Fruit fly (Drosophila melanogaster) whole organism, prepupa: ENCODE data around the gene cpo.

Source experiments
- Blimp-1 ChIP-seq: fragments of 200-800 bp; sonication (Bioruptor generic); optimal IDR thresholded peaks from 3 replicates; lab custom pipeline; 2017; ENCODE audit warnings: missing biosample characterization, missing genetic modification characterization, mild to moderate bottlenecking, moderate library complexity, missing genetic modification reagents
- CG10631 ChIP-seq: fragments of 200-800 bp; sonication (Bioruptor generic); optimal IDR thresholded peaks from 2 replicates; lab custom pipeline; 2016; ENCODE audit warnings: missing biosample characterization, missing genetic modification characterization
- CG10669 ChIP-seq: fragments of 200-800 bp; sonication (Bioruptor generic); optimal IDR thresholded peaks from 3 replicates; lab custom pipeline; 2018; ENCODE audit warnings: missing biosample characterization, mild to moderate bottlenecking, missing genetic modification characterization, moderate library complexity
- CG11294 ChIP-seq: fragments of 200-800 bp; sonication (Bioruptor generic); IDR thresholded peaks from 2 replicates; pipeline ENCODE4 v1.3.6; 2022; ENCODE audit warnings: missing biosample characterization, missing genetic modification characterization
- CG11902 ChIP-seq: fragments of 200-800 bp; sonication (Bioruptor generic); optimal IDR thresholded peaks from 3 replicates; lab custom pipeline; 2016; ENCODE audit warnings: missing biosample characterization, missing genetic modification characterization
- CG15336 ChIP-seq: fragments of 200-800 bp; sonication (Bioruptor generic); IDR thresholded peaks from 2 replicates; pipeline ENCODE4 v1.3.6; 2022; ENCODE audit warnings: missing biosample characterization, missing genetic modification characterization
- CG16779 ChIP-seq: fragments of 200-800 bp; sonication (Bioruptor generic); optimal IDR thresholded peaks from 3 replicates; lab custom pipeline; 2017; ENCODE audit warnings: missing biosample characterization, mild to moderate bottlenecking, missing genetic modification characterization
- CG3032 ChIP-seq: fragments of 200-800 bp; optimal IDR thresholded peaks from 2 replicates; lab custom pipeline; 2019; ENCODE audit warnings: missing biosample characterization, mild to moderate bottlenecking, missing genetic modification characterization, moderate library complexity
- CG31627 ChIP-seq: fragments of 200-800 bp; sonication (Bioruptor generic); optimal IDR thresholded peaks from 3 replicates; lab custom pipeline; 2016; ENCODE audit warnings: missing biosample characterization, missing genetic modification characterization
- CG34406 ChIP-seq: fragments of 200-800 bp; sonication (Bioruptor generic); optimal IDR thresholded peaks from 3 replicates; lab custom pipeline; 2016; ENCODE audit warnings: missing biosample characterization, missing genetic modification characterization
- CG3919 ChIP-seq: fragments of 200-800 bp; sonication (Bioruptor generic); optimal IDR thresholded peaks from 3 replicates; lab custom pipeline; 2016; ENCODE audit warnings: missing biosample characterization, missing genetic modification characterization
- CG4318 ChIP-seq: fragments of 200-800 bp; sonication (Bioruptor generic); optimal IDR thresholded peaks from 3 replicates; lab custom pipeline; 2017; ENCODE audit warnings: missing biosample characterization, mild to moderate bottlenecking, missing genetic modification characterization
- CG6808 ChIP-seq: fragments of 200-800 bp; sonication (Bioruptor generic); optimal IDR thresholded peaks from 3 replicates; lab custom pipeline; 2017; ENCODE audit warnings: missing biosample characterization, missing genetic modification characterization, mild to moderate bottlenecking, moderate library complexity, missing genetic modification reagents
- CG6854 ChIP-seq: fragments of 200-800 bp; sonication (Bioruptor generic); optimal IDR thresholded peaks from 2 replicates; lab custom pipeline; 2017; ENCODE audit warnings: missing biosample characterization, mild to moderate bottlenecking, missing genetic modification characterization
- CG8119 ChIP-seq: fragments of 200-800 bp; sonication (Bioruptor generic); IDR thresholded peaks from 3 replicates; pipeline ENCODE4 v1.3.6; 2022; ENCODE audit warnings: missing biosample characterization, missing genetic modification characterization
- CG8632 ChIP-seq: fragments of 200-800 bp; sonication (Bioruptor generic); optimal IDR thresholded peaks from 3 replicates; lab custom pipeline; 2016; ENCODE audit warnings: missing biosample characterization, missing genetic modification characterization
- Eip75B ChIP-seq: fragments of 200-800 bp; sonication (Bioruptor generic); optimal IDR thresholded peaks from 3 replicates; lab custom pipeline; 2016; ENCODE audit warnings: missing biosample characterization, missing genetic modification characterization
- Eip78C ChIP-seq: fragments of 200-800 bp; sonication (Bioruptor generic); peaks from one replicate; lab custom pipeline; 2016; ENCODE audit warnings: missing biosample characterization, missing genetic modification characterization
- Eip93F ChIP-seq: fragments of 200-800 bp; sonication (Bioruptor generic); optimal IDR thresholded peaks from 2 replicates; lab custom pipeline; 2016; ENCODE audit warnings: missing biosample characterization, mild to moderate bottlenecking, missing genetic modification characterization
- Ets21C ChIP-seq: fragments of 200-800 bp; sonication (Bioruptor generic); optimal IDR thresholded peaks from 3 replicates; lab custom pipeline; 2016; ENCODE audit warnings: missing biosample characterization, missing genetic modification characterization
- Gug ChIP-seq: fragments of 200-800 bp; sonication (Bioruptor generic); IDR thresholded peaks from 2 replicates; pipeline ENCODE4 v1.3.6; 2022; ENCODE audit warnings: missing biosample characterization, missing genetic modification characterization
- Hr4 ChIP-seq: fragments of 200-800 bp; sonication (Bioruptor generic); optimal IDR thresholded peaks from 3 replicates; lab custom pipeline; 2016; ENCODE audit warnings: missing biosample characterization, missing genetic modification characterization
- OdsH ChIP-seq: fragments of 200-800 bp; sonication (Bioruptor generic); optimal IDR thresholded peaks from 3 replicates; lab custom pipeline; 2016; ENCODE audit warnings: missing biosample characterization, missing genetic modification characterization
- Smox ChIP-seq: fragments of 200-800 bp; sonication (Bioruptor generic); optimal IDR thresholded peaks from 3 replicates; lab custom pipeline; 2016; ENCODE audit warnings: missing biosample characterization, missing genetic modification characterization
- Sox102F ChIP-seq: fragments of 200-800 bp; sonication (Bioruptor generic); optimal IDR thresholded peaks from 2 replicates; lab custom pipeline; 2016; ENCODE audit warnings: missing biosample characterization, mild to moderate bottlenecking, missing genetic modification characterization
- Sox15 ChIP-seq: fragments of 200-800 bp; sonication (Bioruptor generic); optimal IDR thresholded peaks from 3 replicates; lab custom pipeline; 2016; ENCODE audit warnings: missing biosample characterization, missing genetic modification characterization
- dac ChIP-seq: fragments of 200-800 bp; sonication (Bioruptor generic); optimal IDR thresholded peaks from 2 replicates; lab custom pipeline; 2017; ENCODE audit warnings: missing biosample characterization, mild to moderate bottlenecking, missing genetic modification characterization
- dsx ChIP-seq: fragments of 200-800 bp; optimal IDR thresholded peaks from 3 replicates; lab custom pipeline; 2019; ENCODE audit warnings: missing biosample characterization, mild to moderate bottlenecking, missing genetic modification characterization, moderate library complexity; ENCODE audit not compliant: poor library complexity, severe bottlenecking
- eg ChIP-seq: fragments of 200-800 bp; sonication (Bioruptor generic); IDR thresholded peaks from 3 replicates; pipeline ENCODE4 v1.3.6; 2022; ENCODE audit warnings: missing biosample characterization, missing genetic modification characterization
- fkh ChIP-seq: fragments of 200-800 bp; sonication (Bioruptor generic); optimal IDR thresholded peaks from 3 replicates; lab custom pipeline; 2017; ENCODE audit warnings: missing biosample characterization, mild to moderate bottlenecking, missing genetic modification characterization, moderate library complexity
- lz ChIP-seq: fragments of 200-800 bp; sonication (Bioruptor generic); optimal IDR thresholded peaks from 3 replicates; lab custom pipeline; 2016; ENCODE audit warnings: missing biosample characterization, missing genetic modification characterization
- net ChIP-seq: fragments of 200-800 bp; sonication (Bioruptor generic); optimal IDR thresholded peaks from 3 replicates; lab custom pipeline; 2016; ENCODE audit warnings: missing biosample characterization, missing genetic modification characterization
- ss ChIP-seq, 2 experiments: fragments of 200-800 bp; sonication (Bioruptor generic); optimal IDR thresholded peaks; 2 replicates in 1 of 2; 3 replicates in 1 of 2; lab custom pipeline; 2017 to 2018; ENCODE audit warnings: mild to moderate bottlenecking in 2 of 2, missing biosample characterization in 2 of 2, missing genetic modification characterization in 2 of 2, moderate library complexity in 1 of 2
- svp ChIP-seq: fragments of 200-800 bp; sonication (Bioruptor generic); peaks from one replicate; lab custom pipeline; 2016; ENCODE audit warnings: missing biosample characterization, missing genetic modification characterization
- topi ChIP-seq: fragments of 200-800 bp; sonication (Bioruptor generic); optimal IDR thresholded peaks from 3 replicates; lab custom pipeline; 2016; ENCODE audit warnings: missing biosample characterization, missing genetic modification characterization
- vri ChIP-seq: fragments of 200-800 bp; sonication (Bioruptor generic); optimal IDR thresholded peaks from 3 replicates; lab custom pipeline; 2016; ENCODE audit warnings: missing biosample characterization, mild to moderate bottlenecking, missing genetic modification characterization

cpo gene

dm6 chr3R:17968632-17969031 lies 49.0 kb downstream of the cpo start:
- TF ChIP-seq CG3919 (GFP tag; lab: Kevin White, UChicago), result no peak
- no peak for TF ChIP-seq Eip78C
- TF ChIP-seq CG3032 (tag; lab: Kevin White, UChicago), result no peak
- no peak for TF ChIP-seq Eip75B (GFP tag; lab: Kevin White, UChicago)
- TF ChIP-seq Hr4, result no peak
- no peak for TF ChIP-seq lz (GFP tag; lab: Kevin White, UChicago)
- TF ChIP-seq vri (GFP tag; lab: Kevin White, UChicago), result no peak
- no peak for TF ChIP-seq Ets21C
- TF ChIP-seq Blimp-1 (GFP tag; lab: Kevin White, UChicago), result no peak
- TF ChIP-seq CG4318 (GFP tag; lab: Kevin White, UChicago), result no peak

- no peak for TF ChIP-seq OdsH (GFP tag; lab: Kevin White, UChicago)
- TF ChIP-seq CG10669 (GFP tag; lab: Kevin White, UChicago), result no peak
- no peak for TF ChIP-seq net (GFP tag; lab: Kevin White, UChicago)
- TF ChIP-seq Eip93F (GFP tag; lab: Kevin White, UChicago), result no peak
- TF ChIP-seq CG15336 (GFP tag; lab: Robert Waterston, UW), result no peak
- TF ChIP-seq dac (GFP tag; lab: Kevin White, UChicago), result no peak
- no peak for TF ChIP-seq CG16779
Observed at dm6 chr3R:17970842-17971241, 51.2 kb downstream of the cpo start.

DNA sequence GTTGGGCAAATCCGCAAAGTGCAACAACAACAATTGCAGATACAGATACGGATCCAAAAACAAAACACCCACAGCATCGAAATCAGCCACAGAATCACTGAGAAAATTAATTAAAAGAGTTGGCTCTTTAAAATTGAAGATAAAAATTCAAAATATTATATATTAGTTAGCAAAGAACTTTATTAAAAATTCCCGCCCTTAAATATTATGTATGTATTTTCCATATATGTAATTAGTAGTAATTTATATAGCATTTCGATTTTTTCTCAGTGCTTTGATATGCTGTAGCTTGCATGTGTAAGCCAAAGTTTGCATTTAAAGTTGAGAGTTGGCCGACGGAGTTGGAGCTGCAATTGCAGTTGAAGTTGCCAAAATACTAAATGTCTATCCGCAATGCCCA lies 85.1 kb downstream of the cpo start:
- peak; percentile 69 for TF ChIP-seq eg (GFP tag; lab: Robert Waterston, UW)
- TF ChIP-seq Gug (GFP tag; lab: Robert Waterston, UW), result peak; percentile 40; the same call in 1 of the 2 replicates
- TF ChIP-seq CG15336 (GFP tag; lab: Robert Waterston, UW), result peak; percentile 47
- TF ChIP-seq CG11294, result 0 out of 2 replicates have a peak, but pooled peaks have one; percentile 26
- peak; percentile 31; the same call in 1 of the 3 replicates for TF ChIP-seq CG8119 (GFP tag; lab: Robert Waterston, UW)
- no peak for TF ChIP-seq ss (GFP tag; optimal IDR thresholded peaks at IDR 0.05; lab: Kevin White, UChicago)

- TF ChIP-seq CG10631 (GFP tag; lab: Kevin White, UChicago), result no peak
- no peak for TF ChIP-seq CG6808
- TF ChIP-seq svp (GFP tag; lab: Kevin White, UChicago), result no peak
- no peak for TF ChIP-seq CG34406 (GFP tag; lab: Kevin White, UChicago)
- TF ChIP-seq Smox (GFP tag; lab: Kevin White, UChicago), result no peak
- TF ChIP-seq CG11902, result no peak
- no peak for TF ChIP-seq Sox15 (GFP tag; lab: Kevin White, UChicago)
- TF ChIP-seq CG31627, result no peak
- no peak for TF ChIP-seq CG11294
- no peak for TF ChIP-seq topi (GFP tag; lab: Kevin White, UChicago)
- no peak for TF ChIP-seq net (GFP tag; lab: Kevin White, UChicago)
- TF ChIP-seq fkh (GFP tag; lab: Kevin White, UChicago), result no peak
- TF ChIP-seq CG6854 (GFP tag; lab: Kevin White, UChicago), result no peak
- TF ChIP-seq dsx (GFP tag; lab: Kevin White, UChicago), result no peak
- TF ChIP-seq Sox102F (GFP tag; lab: Kevin White, UChicago), result no peak
- no peak for TF ChIP-seq CG3919 (GFP tag; lab: Kevin White, UChicago)
- TF ChIP-seq CG8632 (GFP tag; lab: Kevin White, UChicago), result no peak
Observed at dm6 chr3R:18006483-18006882, 86.9 kb downstream of the cpo start.
